Worm (Caenorhabditis elegans) whole organism, young adult: Measurements from ENCODE around the gene ptr-8.

ENCODE experiments used
- ama-1 ChIP-seq, 3 experiments: fragments of 150-350 bp in 1 of 3; sonication (generic microtip) in 2 of 3; optimal IDR thresholded peaks; 2 replicates each; lab custom pipeline; 2014 to 2018; ENCODE audit warnings: missing biosample characterization in 2 of 3, missing genetic modification characterization in 2 of 3, missing genetic modification reagents in 2 of 3
- bed-1 ChIP-seq: fragments of 200-800 bp; sonication (Bioruptor generic); IDR thresholded peaks from 2 replicates; pipeline ENCODE4 v1.3.6; 2022; ENCODE audit warnings: missing genetic modification reagents, missing genetic modification characterization, missing compliant biosample characterization
- ccch-3 ChIP-seq: fragments of 200-800 bp; sonication (Bioruptor generic); optimal IDR thresholded peaks from 2 replicates; lab custom pipeline; 2018; ENCODE audit warnings: mild to moderate bottlenecking, missing genetic modification characterization, missing compliant biosample characterization
- ceh-100 ChIP-seq: fragments of 200-800 bp; sonication (Bioruptor generic); IDR thresholded peaks from 2 replicates; pipeline ENCODE4 v1.3.6; 2022; ENCODE audit warnings: missing genetic modification reagents, missing genetic modification characterization, missing compliant biosample characterization
- hmg-1.2 ChIP-seq: fragments of 200-800 bp; sonication (Bioruptor generic); IDR thresholded peaks from 2 replicates; pipeline ENCODE4 v1.3.6; 2022; ENCODE audit warnings: missing genetic modification reagents, missing genetic modification characterization, missing compliant biosample characterization
- hsf-1 ChIP-seq: fragments of 200-800 bp; sonication (Bioruptor generic); IDR thresholded peaks from 2 replicates; pipeline ENCODE4 v1.3.6; 2022; ENCODE audit warnings: missing genetic modification reagents, missing genetic modification characterization, missing compliant biosample characterization

ce11 chrII:10873631-10874030 lies 15.4 kb upstream of the ptr-8 start, which contains the start of gene orc-2:
- TF ChIP-seq hsf-1 (GFP tag; lab: Robert Waterston, UW) (no peak), hmg-1.2 (GFP tag; lab: Robert Waterston, UW) (no peak), ceh-100 (GFP tag; lab: Robert Waterston, UW) (no peak), ccch-3 (no peak), bed-1 (GFP tag; lab: Robert Waterston, UW) (no peak), ama-1 (optimal IDR thresholded peaks at IDR 0.05; lab: Kevin White, UChicago) (no peak), ama-1 (GFP tag; optimal IDR thresholded peaks at IDR 0.05; lab: Kevin White, UChicago) (no peak)
